Worm (Caenorhabditis elegans) whole organism, dauer: Measurements from ENCODE around the gene moc-1.

ENCODE experiments used
- unc-62 ChIP-seq: sonication (generic microtip); optimal IDR thresholded peaks from 2 replicates; lab custom pipeline; 2017; ENCODE audit warnings: missing biosample characterization, missing genetic modification reagents, missing genetic modification characterization

The moc-1 gene

DNA sequence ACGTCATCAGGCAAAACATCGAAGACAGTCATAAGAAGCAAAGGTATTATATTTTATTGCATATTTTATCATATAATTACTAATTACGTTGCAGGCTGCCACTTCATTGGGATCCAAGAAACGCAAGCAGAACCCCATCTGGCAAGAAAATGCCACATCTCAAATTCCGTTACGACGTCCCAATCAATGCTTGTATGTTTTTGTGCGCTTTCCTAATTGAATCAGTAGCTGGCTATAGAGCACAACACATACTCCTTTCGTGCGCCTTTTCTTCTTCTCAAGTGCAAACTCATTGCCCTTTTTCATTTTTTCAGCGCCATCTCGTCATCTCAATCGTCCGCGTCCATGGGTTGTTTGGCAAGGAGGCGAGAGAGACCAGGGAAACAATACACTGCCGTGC lies 12.5 kb upstream of the moc-1 start:
- TF ChIP-seq unc-62 (GFP tag; lab: Kevin White, UChicago), result no peak

DNA sequence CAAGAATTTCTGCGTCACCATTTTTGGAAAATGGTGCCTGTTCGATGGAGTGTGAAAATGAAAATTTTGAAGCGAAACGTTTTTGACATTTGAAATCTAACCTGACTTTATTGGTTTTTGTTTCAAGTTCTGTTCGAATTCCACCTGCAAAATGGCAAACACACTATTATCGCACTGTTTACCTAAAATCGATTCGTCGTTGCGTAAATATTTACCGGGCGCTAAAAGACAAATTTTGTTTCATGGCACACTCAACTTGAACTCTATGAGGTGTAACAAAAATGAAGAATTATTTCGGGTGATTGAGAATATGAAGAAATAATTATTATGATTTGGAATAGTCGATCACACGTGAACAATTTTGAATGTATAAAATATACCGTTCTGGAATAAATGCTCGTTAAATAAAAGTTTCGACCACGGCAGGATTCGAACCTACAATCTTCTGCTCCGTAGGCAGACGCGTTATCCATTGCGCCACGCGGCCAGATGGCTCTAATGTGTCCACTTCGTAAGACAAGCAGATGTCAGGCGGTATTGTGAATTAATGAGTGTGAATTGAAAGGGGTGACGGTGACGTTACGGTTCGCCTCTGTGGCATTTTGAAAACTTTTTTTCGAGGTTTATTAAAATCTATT lies 9.9 kb upstream of the moc-1 start:
- no peak for TF ChIP-seq unc-62 (GFP tag; lab: Kevin White, UChicago)

DNA sequence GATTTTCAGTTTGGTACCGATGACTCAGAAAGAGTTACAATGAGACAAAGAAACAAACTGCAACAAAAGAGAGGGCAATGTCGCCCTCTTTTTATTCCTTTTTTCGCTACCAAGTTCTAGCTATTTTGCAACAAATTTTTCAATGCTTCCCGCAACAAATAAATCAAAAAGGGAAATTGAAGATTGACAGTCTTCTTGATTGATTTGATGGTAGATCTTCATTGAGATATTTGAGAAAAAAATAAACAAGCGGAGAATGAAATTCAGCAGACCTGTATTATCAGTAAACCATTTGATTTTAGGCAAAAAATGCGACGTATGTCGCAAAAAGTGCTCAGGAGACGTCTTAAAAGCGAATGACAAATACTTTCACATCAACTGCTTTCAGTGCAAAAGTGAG lies 8.8 kb upstream of the moc-1 start:
- no peak for TF ChIP-seq unc-62 (GFP tag; lab: Kevin White, UChicago)

DNA sequence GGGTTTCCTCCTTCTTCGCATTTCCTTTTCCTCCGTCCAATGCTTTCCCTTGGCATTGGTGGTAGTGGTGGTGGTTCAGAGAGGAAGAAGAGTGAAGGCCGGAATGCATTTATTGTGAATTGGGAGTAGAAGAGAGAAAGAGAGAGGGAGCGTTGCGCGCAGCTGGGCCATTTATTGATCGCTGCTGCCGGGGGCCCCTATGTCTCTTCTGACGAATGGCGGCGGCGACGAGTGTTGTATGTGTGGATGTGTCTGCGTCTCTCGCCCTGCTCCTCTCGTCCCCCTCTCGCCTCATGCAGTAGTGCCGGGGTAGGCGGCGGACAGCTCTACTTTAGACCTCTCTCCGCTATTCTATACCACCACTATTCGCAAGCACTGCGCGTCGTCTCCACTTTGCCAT lies 8.2 kb upstream of the moc-1 start, which contains the start of gene unc-115:
Gene unc-115, plus strand, starts transcription at position 301 of the 400 bp plus-strand sequence.
- TF ChIP-seq unc-62 (GFP tag; lab: Kevin White, UChicago), result no peak

DNA sequence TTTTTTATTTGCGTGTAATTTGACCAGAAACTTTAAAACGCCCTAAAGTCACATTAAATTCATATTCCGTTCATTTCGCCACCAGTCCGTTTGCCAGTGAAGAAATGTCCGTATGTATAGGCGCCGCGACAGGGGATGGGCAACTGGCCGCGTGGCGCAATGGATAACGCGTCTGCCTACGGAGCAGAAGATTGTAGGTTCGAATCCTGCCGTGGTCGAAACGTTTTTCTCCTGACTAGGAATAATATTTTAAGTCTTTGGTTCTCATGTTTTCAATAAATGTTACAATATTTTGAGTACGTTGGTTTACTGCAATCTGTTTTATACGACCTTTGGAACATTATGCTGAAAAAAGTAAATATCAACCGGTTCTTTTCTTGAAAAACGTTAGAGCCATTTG lies 6.6 kb upstream of the moc-1 start:
- no peak for TF ChIP-seq unc-62 (GFP tag; lab: Kevin White, UChicago)

DNA sequence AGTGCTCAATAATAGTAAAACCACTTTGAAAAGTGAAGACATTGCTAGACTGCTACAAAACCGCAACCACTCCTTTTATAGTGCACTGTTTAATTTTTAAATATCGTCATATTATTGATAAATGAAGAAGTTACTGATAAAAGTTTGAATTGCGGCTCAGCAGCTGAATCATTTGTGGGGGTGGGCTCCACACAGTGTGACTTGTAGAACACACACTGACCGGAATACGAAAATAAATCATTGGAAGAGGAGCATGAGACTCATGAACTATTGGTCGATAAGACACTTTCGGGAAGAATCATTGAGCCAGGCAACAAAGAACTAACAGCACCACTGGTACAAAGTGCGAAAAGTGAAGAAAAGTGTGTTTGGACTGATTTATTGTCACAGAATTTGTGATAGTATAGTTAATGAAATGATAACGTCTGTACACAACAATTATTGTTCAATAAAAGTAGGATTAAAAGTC lies 3.6 kb upstream of the moc-1 start, which contains the start of gene oac-14:
Gene oac-14, minus strand, starts transcription at position 51 of the 469 bp plus-strand sequence.
- TF ChIP-seq unc-62 (GFP tag; lab: Kevin White, UChicago), result no peak

DNA sequence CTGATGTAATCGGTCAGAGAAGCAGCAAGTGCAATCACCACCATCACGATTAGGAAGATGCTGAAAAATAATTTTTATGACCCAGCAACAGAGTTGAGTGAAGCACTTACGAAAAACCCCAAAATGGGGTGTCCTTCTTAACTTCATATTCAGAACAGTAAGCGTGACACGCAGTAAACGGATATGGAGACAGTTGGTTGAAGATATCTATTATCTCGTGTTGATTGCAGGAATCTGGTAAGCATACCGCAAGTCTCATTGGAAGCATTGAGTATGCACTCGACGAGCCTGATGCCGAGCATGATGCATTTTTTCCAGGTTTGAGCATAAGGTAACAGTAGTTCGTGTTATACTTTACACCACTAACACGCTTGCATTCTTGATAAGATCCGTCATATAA lies 2.8 kb upstream of the moc-1 start:
- no peak for TF ChIP-seq unc-62 (GFP tag; lab: Kevin White, UChicago)

DNA sequence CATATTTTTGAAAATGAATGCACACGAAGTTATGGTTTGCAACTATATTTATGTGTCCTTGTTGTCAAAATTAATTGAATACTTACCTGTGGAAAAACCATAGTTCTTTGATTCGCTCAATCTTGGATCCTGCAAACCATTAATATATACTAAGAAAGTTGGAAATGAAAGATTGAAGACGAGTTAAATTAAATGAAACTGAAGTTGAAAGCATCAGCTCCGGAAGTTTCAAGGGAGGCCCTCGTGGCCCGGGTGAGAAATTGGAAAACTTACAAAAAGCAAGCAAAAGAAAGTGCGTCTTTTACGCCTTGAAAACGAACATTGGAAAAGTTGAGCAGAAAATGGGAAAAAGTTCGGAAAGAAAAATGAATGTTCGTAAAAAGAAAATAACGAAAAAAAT lies 5.3 kb downstream of the moc-1 start, which contains the start of gene unc-58:
Gene unc-58, minus strand, starts transcription at position 101 of the 400 bp plus-strand sequence.
- no peak for TF ChIP-seq unc-62 (GFP tag; lab: Kevin White, UChicago)

DNA sequence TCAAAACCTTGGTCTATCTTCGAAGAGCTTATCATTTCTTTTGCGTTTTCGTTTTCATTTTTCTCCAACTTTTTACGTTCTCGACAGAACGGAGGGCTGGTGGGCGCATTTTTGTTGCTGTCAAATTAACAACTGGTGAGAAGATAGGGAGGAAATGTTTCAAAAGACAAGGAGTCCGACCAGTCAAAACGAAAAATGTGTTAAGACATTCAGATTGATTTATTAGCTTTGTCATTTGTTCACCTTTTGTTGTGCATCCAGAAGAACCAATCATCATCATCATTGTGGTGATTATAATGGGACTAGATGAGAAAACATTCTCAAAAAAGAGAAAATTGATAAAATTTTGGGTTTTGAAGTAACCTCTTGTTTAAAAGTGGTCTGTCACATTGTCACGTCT lies 8.3 kb downstream of the moc-1 start:
- TF ChIP-seq unc-62 (GFP tag; lab: Kevin White, UChicago), result no peak

DNA sequence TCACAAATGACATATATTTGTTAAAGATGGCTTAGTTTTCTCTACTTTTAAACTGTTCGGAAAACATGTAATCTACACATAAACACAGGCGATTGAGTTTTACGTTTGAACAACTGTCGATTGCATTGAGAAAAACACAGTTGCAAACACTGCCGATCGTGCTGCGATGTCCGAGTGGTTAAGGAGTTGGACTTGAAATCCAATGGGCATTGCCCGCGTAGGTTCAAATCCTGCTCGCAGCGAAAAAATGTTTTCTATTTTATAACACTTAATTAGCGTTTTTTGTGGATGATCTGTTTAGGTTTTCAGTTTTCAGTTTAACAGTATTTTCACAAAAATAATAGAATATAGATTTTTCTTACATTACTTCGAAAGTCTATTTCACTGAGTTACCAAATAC lies 14.1 kb downstream of the moc-1 start:
- no peak for TF ChIP-seq unc-62 (GFP tag; lab: Kevin White, UChicago)

DNA sequence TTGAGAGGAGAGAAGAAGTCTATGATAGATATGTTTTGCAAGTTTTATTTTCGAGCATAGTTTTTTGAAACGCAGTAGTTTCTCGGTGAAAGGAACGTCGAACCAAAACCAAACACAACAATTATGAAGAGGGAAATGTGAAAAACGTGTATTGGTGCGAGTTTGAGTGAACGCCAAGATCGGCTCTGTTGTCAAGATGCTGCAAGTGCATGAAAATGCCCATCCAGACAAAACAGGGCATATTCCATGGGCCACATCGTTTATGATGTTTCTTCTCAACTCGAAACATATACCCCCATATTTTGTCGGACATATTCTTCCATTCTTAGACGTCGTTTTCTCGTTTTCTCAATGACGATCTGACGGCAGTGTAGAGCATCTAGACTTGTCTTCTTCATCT lies 15.4 kb downstream of the moc-1 start:
- no peak for TF ChIP-seq unc-62 (GFP tag; lab: Kevin White, UChicago)

DNA sequence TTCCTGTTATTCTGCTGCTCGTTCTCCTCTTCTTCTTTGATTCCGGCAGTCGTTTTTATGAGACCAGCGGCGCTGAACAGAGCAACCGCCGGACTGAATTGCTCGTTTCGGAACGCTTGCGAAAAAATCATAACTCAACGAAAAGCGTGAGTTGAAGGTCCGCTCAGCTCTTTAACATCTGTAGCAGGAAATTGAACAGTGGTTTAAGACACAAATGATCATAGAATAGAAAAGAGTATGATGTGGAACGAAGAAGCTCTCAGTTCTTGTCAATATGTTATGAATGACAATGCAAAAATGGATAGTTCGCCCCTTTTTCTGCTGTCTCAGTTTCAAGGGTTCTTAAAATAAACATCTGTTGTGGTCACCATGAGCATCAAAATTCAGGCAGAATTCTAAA lies 24.7 kb downstream of the moc-1 start:
- TF ChIP-seq unc-62 (GFP tag; lab: Kevin White, UChicago), result no peak

DNA sequence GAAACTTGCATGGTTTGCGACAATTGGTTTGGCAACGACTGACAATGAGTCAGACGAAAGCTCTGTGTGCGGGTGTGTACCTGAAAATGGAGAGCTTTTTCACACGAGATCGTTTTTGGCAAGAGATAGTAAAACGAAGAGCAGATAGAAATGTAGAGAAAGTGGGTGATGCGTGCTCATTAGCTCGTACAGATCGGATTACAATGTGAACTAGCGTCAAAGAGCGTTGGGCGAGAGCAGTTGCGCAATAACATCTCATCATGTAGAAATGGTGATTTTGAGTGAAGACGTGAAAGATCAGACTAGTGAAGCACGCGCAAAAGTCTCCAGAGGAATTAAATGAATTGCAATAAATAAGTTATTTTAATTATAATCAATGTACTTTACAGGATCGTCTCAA lies 43.3 kb downstream of the moc-1 start, which contains the start of gene flp-2:
Gene flp-2, minus strand, starts transcription at position 101 of the 400 bp plus-strand sequence.
- no peak for TF ChIP-seq unc-62 (GFP tag; lab: Kevin White, UChicago)

DNA sequence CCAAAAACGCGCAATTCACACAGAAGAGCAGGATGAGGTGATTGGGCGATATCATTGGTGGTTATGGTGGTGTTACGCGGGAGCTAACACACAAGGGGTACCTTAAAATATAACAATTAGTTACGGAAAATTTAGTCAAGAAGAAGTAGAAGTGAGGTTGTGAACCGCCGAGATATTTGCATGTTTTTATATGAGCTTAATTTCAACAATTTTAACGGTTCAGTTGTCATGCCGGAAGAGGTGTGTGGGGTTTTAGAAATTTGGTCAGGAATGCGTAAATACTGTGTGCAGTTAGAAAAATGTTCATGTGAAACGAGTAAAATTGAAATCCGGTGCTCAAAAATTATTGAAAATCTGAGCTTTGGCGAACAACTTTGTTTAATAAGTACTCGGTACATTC lies 45.6 kb downstream of the moc-1 start, which contains the start of gene flp-3:
Gene flp-3, minus strand, starts transcription at position 101 of the 400 bp plus-strand sequence.
- TF ChIP-seq unc-62 (GFP tag; lab: Kevin White, UChicago), result no peak

DNA sequence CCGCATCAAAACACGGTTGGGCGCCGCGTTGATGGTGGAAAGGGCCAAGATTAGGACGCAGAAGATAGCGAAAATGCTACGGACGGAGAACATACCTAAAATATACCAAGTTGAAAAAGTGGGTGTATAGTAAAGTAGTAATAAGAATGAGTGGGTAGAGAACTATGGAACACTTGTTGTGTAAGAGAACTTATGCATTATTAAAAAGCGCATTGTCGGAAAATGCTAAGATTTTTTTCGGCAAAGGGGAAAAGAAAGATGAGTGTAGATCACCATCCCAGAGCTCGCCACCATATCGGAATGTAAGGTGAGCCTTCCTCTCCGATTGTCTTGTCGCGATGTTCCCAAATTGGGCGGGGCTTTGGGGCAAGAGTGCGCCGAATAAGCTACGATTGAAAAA lies 50.6 kb downstream of the moc-1 start, which contains the start of gene flp-28:
Gene flp-28, minus strand, starts transcription at position 101 of the 400 bp plus-strand sequence.
- TF ChIP-seq unc-62 (GFP tag; lab: Kevin White, UChicago), result no peak
